Fruit fly (Drosophila melanogaster): ENCODE results near the gene CG11279.

- TF ChIP-seq CrebA (GFP tag; optimal IDR thresholded peaks at IDR 0.05; ENCODE audit: borderline replicate concordance) (no peak), lola (GFP tag; optimal IDR thresholded peaks at IDR 0.05) (no peak), N (GFP tag; optimal IDR thresholded peaks at IDR 0.05) (no peak), Myc (optimal IDR thresholded peaks at IDR 0.05) (no peak), brk (GFP tag; optimal IDR thresholded peaks at IDR 0.05) (no peak), Mio (GFP tag; optimal IDR thresholded peaks at IDR 0.05) (no peak), foxo (GFP tag; optimal IDR thresholded peaks at IDR 0.05) (no peak), OdsH (GFP tag; optimal IDR thresholded peaks at IDR 0.05) (no peak), psq (GFP tag; optimal IDR thresholded peaks at IDR 0.05) (no peak), woc (GFP tag; optimal IDR thresholded peaks at IDR 0.05) (no peak), Hr78 (GFP tag; optimal IDR thresholded peaks at IDR 0.05) (no peak)
Observed at dm6 chr3L:13046758-13047157, at the start of gene CG11279.
